Worm (Caenorhabditis elegans): Measurements from ENCODE around the gene srh-212.
"Not testable (repeated sequence)": the region's sequence is repeated elsewhere in the genome, so short reads cannot be mapped to it uniquely, and the experiment has no call there.

DNA sequence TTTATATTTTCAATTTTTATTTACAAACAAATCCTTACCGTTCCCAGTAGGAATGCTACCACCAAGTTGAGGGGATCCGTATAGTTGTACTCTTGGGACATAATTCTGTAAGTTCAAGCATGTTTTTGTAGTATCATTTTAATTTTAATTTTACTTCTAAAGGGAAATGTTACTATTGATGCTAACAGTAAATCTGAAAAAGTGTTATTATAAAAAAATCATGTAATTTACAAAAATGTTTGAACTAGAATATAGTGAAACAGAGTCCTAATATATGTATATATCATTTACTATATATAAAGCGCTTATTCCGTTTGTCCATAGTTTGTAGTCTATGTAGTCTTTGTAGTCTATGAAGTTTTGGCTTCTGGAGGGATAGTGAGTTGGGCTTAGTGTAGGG is 23.7 kb upstream of the srh-212 start, which contains the start of gene srx-93:
- not testable (repeated sequence) for TF ChIP-seq lin-11 (tag; optimal IDR thresholded peaks at IDR 0.05); sma-3 (GFP tag; optimal IDR thresholded peaks at IDR 0.05)

Measured in whole organism, L2 larva.